Fruit fly (Drosophila melanogaster) whole organism, embryonic: ENCODE results near the gene IRSp53.

Experiments
- B-H2 ChIP-seq: fragments of 200-800 bp; sonication (Bioruptor generic); optimal IDR thresholded peaks from 2 replicates; lab custom pipeline; 2018; ENCODE audit warnings: missing biosample characterization, mild to moderate bottlenecking, missing genetic modification characterization
- CG10959 ChIP-seq: fragments of 200-800 bp; sonication (Bioruptor generic); IDR thresholded peaks from 2 replicates; pipeline ENCODE4 v1.3.6; 2022; ENCODE audit warnings: missing biosample characterization, missing genetic modification characterization
- CG12769 ChIP-seq: fragments of 200-800 bp; sonication (Bioruptor generic); optimal IDR thresholded peaks from 2 replicates; lab custom pipeline; 2019; ENCODE audit warnings: missing biosample characterization, mild to moderate bottlenecking, missing genetic modification characterization, moderate library complexity
- CG14667 ChIP-seq: fragments of 200-800 bp; sonication (Bioruptor generic); IDR thresholded peaks from 2 replicates; pipeline ENCODE4 v1.3.6; 2022; ENCODE audit warnings: missing biosample characterization, missing genetic modification characterization
- CG1529 ChIP-seq: fragments of 200-800 bp; sonication (Bioruptor generic); optimal IDR thresholded peaks from 3 replicates; lab custom pipeline; 2018; ENCODE audit warnings: missing biosample characterization, missing genetic modification characterization
- CG15601 ChIP-seq: fragments of 200-800 bp; sonication (Bioruptor generic); optimal IDR thresholded peaks from 3 replicates; lab custom pipeline; 2019; ENCODE audit warnings: missing biosample characterization, mild to moderate bottlenecking, missing genetic modification characterization, moderate library complexity
- CG16813 ChIP-seq: fragments of 200-800 bp; sonication (Bioruptor generic); IDR thresholded peaks from 3 replicates; pipeline ENCODE4 v1.3.6; 2022; ENCODE audit warnings: missing biosample characterization, missing genetic modification characterization; ENCODE audit not compliant: partially characterized antibody
- CG16815 ChIP-seq: fragments of 200-800 bp; sonication (Bioruptor generic); optimal IDR thresholded peaks from 3 replicates; lab custom pipeline; 2017; ENCODE audit warnings: missing biosample characterization, mild to moderate bottlenecking, missing genetic modification characterization
- CG18262 ChIP-seq: fragments of 200-800 bp; optimal IDR thresholded peaks from 3 replicates; lab custom pipeline; 2019; ENCODE audit warnings: missing biosample characterization, mild to moderate bottlenecking, missing genetic modification characterization, moderate library complexity
- CG18476 ChIP-seq: fragments of 200-800 bp; sonication (Bioruptor generic); optimal IDR thresholded peaks from 2 replicates; lab custom pipeline; 2016; ENCODE audit warnings: missing biosample characterization, mild to moderate bottlenecking, missing genetic modification characterization
- CG30431 ChIP-seq: fragments of 200-800 bp; sonication (Bioruptor generic); optimal IDR thresholded peaks from 2 replicates; lab custom pipeline; 2017; ENCODE audit warnings: missing biosample characterization, missing genetic modification characterization
- CG33557 ChIP-seq: fragments of 200-800 bp; sonication (Bioruptor generic); optimal IDR thresholded peaks from 2 replicates; lab custom pipeline; 2019; ENCODE audit warnings: missing biosample characterization, mild to moderate bottlenecking, missing genetic modification characterization, moderate library complexity
- CG3995 ChIP-seq: fragments of 200-800 bp; sonication (Bioruptor generic); optimal IDR thresholded peaks from 3 replicates; lab custom pipeline; 2016; ENCODE audit warnings: missing biosample characterization, missing genetic modification characterization
- CG4282 ChIP-seq: fragments of 200-800 bp; sonication (Bioruptor generic); optimal IDR thresholded peaks from 2 replicates; lab custom pipeline; 2016; ENCODE audit warnings: missing biosample characterization, missing genetic modification characterization
- CG4404 ChIP-seq: fragments of 200-800 bp; sonication (Bioruptor generic); IDR thresholded peaks from 2 replicates; pipeline ENCODE4 v1.3.6; 2022; ENCODE audit warnings: missing biosample characterization, missing genetic modification characterization
- CG6765 ChIP-seq: fragments of 200-800 bp; sonication (Bioruptor generic); optimal IDR thresholded peaks from 3 replicates; lab custom pipeline; 2017; ENCODE audit warnings: missing biosample characterization, mild to moderate bottlenecking, missing genetic modification characterization
- Chrac-16 ChIP-seq: fragments of 200-800 bp; sonication (Bioruptor generic); optimal IDR thresholded peaks from 3 replicates; lab custom pipeline; 2016; ENCODE audit warnings: missing biosample characterization, missing genetic modification characterization
- CrebB ChIP-seq: fragments of 200-800 bp; sonication (Bioruptor generic); optimal IDR thresholded peaks from 3 replicates; lab custom pipeline; 2018; ENCODE audit warnings: missing biosample characterization, mild to moderate bottlenecking, missing genetic modification characterization
- Doc2 ChIP-seq: fragments of 200-800 bp; sonication (Bioruptor generic); IDR thresholded peaks from 2 replicates; pipeline ENCODE4 v1.3.6; 2022; ENCODE audit warnings: missing biosample characterization, missing genetic modification characterization
- HLH4C ChIP-seq: fragments of 200-800 bp; sonication (Bioruptor generic); IDR thresholded peaks from 3 replicates; pipeline ENCODE4 v1.3.6; 2022; ENCODE audit warnings: missing biosample characterization, missing genetic modification characterization; ENCODE audit not compliant: partially characterized antibody
- NFAT ChIP-seq: fragments of 200-800 bp; sonication (Bioruptor generic); IDR thresholded peaks from 2 replicates; pipeline ENCODE4 v1.3.6; 2022; ENCODE audit warnings: missing biosample characterization, missing genetic modification characterization
- NK7.1 ChIP-seq: fragments of 200-800 bp; sonication (Bioruptor generic); optimal IDR thresholded peaks from 3 replicates; lab custom pipeline; 2016; ENCODE audit warnings: missing biosample characterization, missing genetic modification characterization
- Pdp1 ChIP-seq, 2 experiments: fragments of 200-800 bp; sonication (Bioruptor generic); optimal IDR thresholded peaks; 3 replicates each; lab custom pipeline; 2016; ENCODE audit warnings: missing biosample characterization in 2 of 2, missing genetic modification characterization in 2 of 2, mild to moderate bottlenecking in 1 of 2, moderate library complexity in 1 of 2
- Sin3A ChIP-seq: fragments of >200 bp; optimal IDR thresholded peaks from 2 replicates; lab custom pipeline; 2018
- Sry-β ChIP-seq: fragments of 200-800 bp; sonication (Bioruptor generic); optimal IDR thresholded peaks from 2 replicates; lab custom pipeline; 2018; ENCODE audit warnings: missing biosample characterization, mild to moderate bottlenecking, missing genetic modification characterization, moderate library complexity
- ash1 ChIP-seq: fragments of 200-800 bp; sonication (Bioruptor generic); optimal IDR thresholded peaks from 2 replicates; lab custom pipeline; 2018; ENCODE audit warnings: missing biosample characterization, mild to moderate bottlenecking, missing genetic modification characterization
- bbx ChIP-seq: fragments of 200-800 bp; sonication (Bioruptor generic); IDR thresholded peaks from 2 replicates; pipeline ENCODE4 v1.3.6; 2022; ENCODE audit warnings: missing biosample characterization, missing genetic modification characterization; ENCODE audit not compliant: partially characterized antibody
- bcd ChIP-seq: fragments of 200-800 bp; sonication (Bioruptor generic); optimal IDR thresholded peaks from 2 replicates; lab custom pipeline; 2017; ENCODE audit warnings: missing biosample characterization, mild to moderate bottlenecking, missing genetic modification characterization
- caup ChIP-seq: fragments of 200-800 bp; sonication (Bioruptor generic); optimal IDR thresholded peaks from 3 replicates; lab custom pipeline; 2017; ENCODE audit warnings: missing biosample characterization, mild to moderate bottlenecking, missing genetic modification characterization, moderate library complexity; ENCODE audit not compliant: severe bottlenecking
- crp ChIP-seq, 2 experiments: fragments of 200-800 bp; sonication (Bioruptor generic); optimal IDR thresholded peaks; 2 replicates in 1 of 2; 3 replicates in 1 of 2; lab custom pipeline; 2017; ENCODE audit warnings: missing biosample characterization in 2 of 2, missing genetic modification characterization in 2 of 2, mild to moderate bottlenecking in 1 of 2, moderate library complexity in 1 of 2
- dati ChIP-seq: fragments of 200-800 bp; sonication (Bioruptor generic); IDR thresholded peaks from 2 replicates; pipeline ENCODE4 v1.3.6; 2022; ENCODE audit warnings: missing biosample characterization, missing genetic modification characterization
- dmrt11E ChIP-seq: fragments of 200-800 bp; sonication (Bioruptor generic); optimal IDR thresholded peaks from 3 replicates; lab custom pipeline; 2018; ENCODE audit warnings: missing biosample characterization, mild to moderate bottlenecking, missing genetic modification characterization, moderate library complexity
- emc ChIP-seq: fragments of 200-800 bp; sonication (Bioruptor generic); optimal IDR thresholded peaks from 2 replicates; lab custom pipeline; 2016; ENCODE audit warnings: missing biosample characterization, missing genetic modification characterization
- grn ChIP-seq: fragments of 200-800 bp; sonication (Bioruptor generic); optimal IDR thresholded peaks from 3 replicates; lab custom pipeline; 2017; ENCODE audit warnings: missing biosample characterization, missing genetic modification characterization
- gsb ChIP-seq: fragments of 200-800 bp; sonication (Bioruptor generic); IDR thresholded peaks from 2 replicates; pipeline ENCODE4 v1.3.6; 2022; ENCODE audit warnings: missing biosample characterization, missing genetic modification characterization
- hbn ChIP-seq: fragments of 200-800 bp; sonication (Bioruptor generic); IDR thresholded peaks from 2 replicates; pipeline ENCODE4 v1.3.6; 2022; ENCODE audit warnings: missing biosample characterization, missing genetic modification characterization; ENCODE audit not compliant: partially characterized antibody
- insv ChIP-seq, 2 experiments: fragments of 200-800 bp; sonication (Bioruptor generic); optimal IDR thresholded peaks; 3 replicates each; lab custom pipeline; 2016 to 2018; ENCODE audit warnings: missing biosample characterization in 2 of 2, missing genetic modification characterization in 2 of 2
- lov ChIP-seq, 2 experiments: fragments of 200-800 bp in 1 of 2; fragments of >200 bp in 1 of 2; sonication (Bioruptor generic) in 1 of 2; IDR thresholded peaks in 1 of 2; optimal IDR thresholded peaks in 1 of 2; 2 replicates in 1 of 2; 3 replicates in 1 of 2; pipeline versions ENCODE4 v1.3.6 to Lab custom; 2017 to 2022; ENCODE audit warnings: missing biosample characterization in 1 of 2, missing genetic modification characterization in 1 of 2
- nerfin-2 ChIP-seq: fragments of 200-800 bp; sonication (Bioruptor generic); IDR thresholded peaks from 2 replicates; pipeline ENCODE4 v1.3.6; 2022; ENCODE audit warnings: missing biosample characterization, missing genetic modification characterization; ENCODE audit not compliant: partially characterized antibody
- nom ChIP-seq: fragments of 200-800 bp; sonication (Bioruptor generic); optimal IDR thresholded peaks from 2 replicates; lab custom pipeline; 2017; ENCODE audit warnings: missing biosample characterization, missing genetic modification characterization, mild to moderate bottlenecking, moderate library complexity, missing genetic modification reagents
- pnt ChIP-seq: fragments of 200-800 bp; sonication (Bioruptor generic); optimal IDR thresholded peaks from 3 replicates; lab custom pipeline; 2016; ENCODE audit warnings: missing biosample characterization, missing genetic modification characterization
- rib ChIP-seq: fragments of 200-800 bp; sonication (Bioruptor generic); IDR thresholded peaks from 2 replicates; pipeline ENCODE4 v1.3.6; 2022; ENCODE audit warnings: missing biosample characterization, missing genetic modification characterization
- row ChIP-seq: fragments of 200-800 bp; sonication (Bioruptor generic); IDR thresholded peaks from 3 replicates; pipeline ENCODE4 v1.3.6; 2022; ENCODE audit warnings: missing biosample characterization, missing genetic modification characterization
- tin ChIP-seq: fragments of 200-800 bp; sonication (Bioruptor generic); optimal IDR thresholded peaks from 3 replicates; lab custom pipeline; 2016; ENCODE audit warnings: missing biosample characterization, missing genetic modification characterization
- unpg ChIP-seq: fragments of 200-800 bp; sonication (Bioruptor generic); optimal IDR thresholded peaks from 3 replicates; lab custom pipeline; 2018; ENCODE audit warnings: missing biosample characterization, mild to moderate bottlenecking, missing genetic modification characterization, moderate library complexity
- zen2 ChIP-seq: fragments of 200-800 bp; sonication (Bioruptor generic); IDR thresholded peaks from 3 replicates; pipeline ENCODE4 v1.3.6; 2022; ENCODE audit warnings: missing biosample characterization, missing genetic modification characterization; ENCODE audit not compliant: partially characterized antibody
- zfh1 ChIP-seq: fragments of 200-800 bp; sonication (Bioruptor generic); IDR thresholded peaks from 3 replicates; pipeline ENCODE4 v1.3.6; 2022; ENCODE audit warnings: missing biosample characterization, missing genetic modification characterization
- zfh2 ChIP-seq: fragments of 200-800 bp; sonication (Bioruptor generic); optimal IDR thresholded peaks from 2 replicates; lab custom pipeline; 2016; ENCODE audit warnings: missing biosample characterization, missing genetic modification characterization

The IRSp53 gene

dm6 chr3L:11097982-11098663, 37.7 kb upstream of the IRSp53 start, which contains the start of the genes Irbp18 and APP-BP1 (continued):
- TF ChIP-seq zfh2 (GFP tag; lab: Kevin White, UChicago) (peak; percentile 96), dati (GFP tag; lab: Robert Waterston, UW) (no peak), CG4282 (peak; percentile 89), CG14667 (peak; percentile 66), Sry-β (GFP tag; lab: Kevin White, UChicago) (peak; percentile 37), row (GFP tag; lab: Robert Waterston, UW) (peak; percentile 88), HLH4C (no peak), Chrac-16 (GFP tag; lab: Kevin White, UChicago) (peak; percentile 93), hbn (GFP tag; lab: Robert Waterston, UW) (0 out of 2 replicates have a peak, but pooled peaks have one; percentile 25), dmrt11E (tag; lab: Kevin White, UChicago) (peak; percentile 86), Doc2 (peak; percentile 36; the same call in 1 of the 2 replicates), CG18476 (GFP tag; lab: Kevin White, UChicago) (peak; percentile 96), CG18262 (tag; lab: Kevin White, UChicago) (peak; percentile 93), nerfin-2 (GFP tag; lab: Robert Waterston, UW) (no peak), CG1529 (GFP tag; lab: Kevin White, UChicago) (peak; percentile 86), lov (optimal IDR thresholded peaks at IDR 0.05; lab: Kevin White, UChicago) (no peak), lov (GFP tag; IDR thresholded peaks at IDR 0.05; lab: Robert Waterston, UW) (peak; percentile 49; the same call in 1 of the 3 replicates), Pdp1 (GFP tag; optimal IDR thresholded peaks at IDR 0.05; lab: Kevin White, UChicago) (peak; percentile 92 to 96), CG16813 (GFP tag; lab: Robert Waterston, UW) (no peak), zen2 (GFP tag; lab: Robert Waterston, UW) (no peak), caup (peak; percentile 95), zfh1 (GFP tag; lab: Robert Waterston, UW) (peak; percentile 84), pnt (GFP tag; lab: Kevin White, UChicago) (peak; percentile 89), CG16815 (peak; percentile 93), CG3995 (GFP tag; lab: Kevin White, UChicago) (peak; percentile 64), emc (GFP tag; lab: Kevin White, UChicago) (peak; percentile 85), CG33557 (peak; percentile 82), tin (GFP tag; lab: Kevin White, UChicago) (peak; percentile 94), CG15601 (tag; lab: Kevin White, UChicago) (peak; percentile 76), grn (GFP tag; lab: Kevin White, UChicago) (peak; percentile 66), NK7.1 (GFP tag; lab: Kevin White, UChicago) (peak; percentile 87), bcd (peak; percentile 95), unpg (peak; percentile 93), CG6765 (GFP tag; lab: Kevin White, UChicago) (peak; percentile 88), CrebB (tag; lab: Kevin White, UChicago) (peak; percentile 83), CG10959 (peak; percentile 59; the same call in 1 of the 2 replicates), gsb (GFP tag; lab: Robert Waterston, UW) (peak; percentile 72), rib (peak; percentile 87), B-H2 (peak; percentile 91), CG4404 (GFP tag; lab: Robert Waterston, UW) (peak; percentile 73), crp (GFP tag; optimal IDR thresholded peaks at IDR 0.05; lab: Kevin White, UChicago) (peak; percentile 92 to 95), CG12769 (tag; lab: Kevin White, UChicago) (peak; percentile 92), bbx (GFP tag; lab: Robert Waterston, UW) (peak; percentile 16; the same call in 1 of the 2 replicates), insv (GFP tag; optimal IDR thresholded peaks at IDR 0.05; lab: Kevin White, UChicago) (peak in 1 of 2 experiments; percentile 74), ash1 (GFP tag; lab: Kevin White, UChicago) (peak; percentile 11), CG30431 (GFP tag; lab: Kevin White, UChicago) (peak; percentile 94), Sin3A (lab: Kevin White, UChicago) (peak; percentile 87), nom (peak; percentile 76), NFAT (GFP tag; lab: Robert Waterston, UW) (peak; percentile 74)
